Fruit fly (Drosophila melanogaster): ENCODE measurements around the gene Arl1.

Gene Arl1

dm6 chr3L:15940823-15941222, 42.1 kb upstream of the Arl1 start (continued):
- TF ChIP-seq sob (GFP tag; IDR thresholded peaks at IDR 0.05) (no peak), CG2120 (GFP tag; optimal IDR thresholded peaks at IDR 0.05) (peak; percentile 15), CG8290 (GFP tag; optimal IDR thresholded peaks at IDR 0.05) (no peak), CG8290 (tag; optimal IDR thresholded peaks at IDR 0.05) (no peak), CG6683 (GFP tag; optimal IDR thresholded peaks at IDR 0.05) (no peak), pan (optimal IDR thresholded peaks at IDR 0.05) (no peak), pan (GFP tag; optimal IDR thresholded peaks at IDR 0.05 in 1 of 2, IDR thresholded peaks at IDR 0.05 in 1 of 2) (peak in 1 of 2 experiments; percentile 79), Hr51 (GFP tag; optimal IDR thresholded peaks at IDR 0.05) (peak in 1 of 2 experiments; percentile 70), Elba2 (GFP tag; optimal IDR thresholded peaks at IDR 0.05) (no peak), Poxn (GFP tag; IDR thresholded peaks at IDR 0.05) (no peak), CG10431 (GFP tag; optimal IDR thresholded peaks at IDR 0.05) (no peak), CG33213 (GFP tag; optimal IDR thresholded peaks at IDR 0.05) (peak; percentile 17), CG13624 (GFP tag; optimal IDR thresholded peaks at IDR 0.05) (no peak), fd96Cb (tag; optimal IDR thresholded peaks at IDR 0.05) (peak; percentile 73), dimm (GFP tag; IDR thresholded peaks at IDR 0.05) (peak; percentile 63), Antp (GFP tag; optimal IDR thresholded peaks at IDR 0.05) (no peak), Hand (GFP tag; optimal IDR thresholded peaks at IDR 0.05) (no peak), PHDP (tag; optimal IDR thresholded peaks at IDR 0.05) (peak; percentile 67), ac (GFP tag; optimal IDR thresholded peaks at IDR 0.05) (no peak), seq (GFP tag; IDR thresholded peaks at IDR 0.05) (no peak), Hr3 (GFP tag; optimal IDR thresholded peaks at IDR 0.05) (peak; percentile 63), Asciz (GFP tag; optimal IDR thresholded peaks at IDR 0.05) (peak; percentile 34), CHES-1-like (GFP tag; optimal IDR thresholded peaks at IDR 0.05) (no peak), ind (GFP tag; optimal IDR thresholded peaks at IDR 0.05) (peak; percentile 52), CG1602 (GFP tag; optimal IDR thresholded peaks at IDR 0.05) (peak; percentile 56), CG11723 (GFP tag; optimal IDR thresholded peaks at IDR 0.05) (peak; percentile 41), Ets65A (GFP tag) (peak; percentile 94), wor (GFP tag; IDR thresholded peaks at IDR 0.05) (peak; percentile 70), ewg (GFP tag; optimal IDR thresholded peaks at IDR 0.05) (peak; percentile 78), CG18764 (GFP tag; optimal IDR thresholded peaks at IDR 0.05) (peak; percentile 35), CG3407 (GFP tag; optimal IDR thresholded peaks at IDR 0.05) (peak; percentile 24), GATAe (GFP tag; conservative IDR thresholded peaks at IDR 0.05) (no peak), CG1647 (GFP tag; optimal IDR thresholded peaks at IDR 0.05) (peak; percentile 56), E2f1 (GFP tag; IDR thresholded peaks at IDR 0.05) (peak; percentile 44), Sin3A (optimal IDR thresholded peaks at IDR 0.05) (no peak), CG13296 (GFP tag; optimal IDR thresholded peaks at IDR 0.05) (no peak), Ets97D (GFP tag; optimal IDR thresholded peaks at IDR 0.05) (peak; percentile 12), prd (optimal IDR thresholded peaks at IDR 0.05) (no peak), prd (GFP tag; IDR thresholded peaks at IDR 0.05) (peak; percentile 77; the same call in 2 of the 3 replicates), CG13287 (GFP tag; IDR thresholded peaks at IDR 0.05; ENCODE audit: partially characterized antibody) (no peak), CG5180 (GFP tag; optimal IDR thresholded peaks at IDR 0.05) (peak; percentile 87), Doc2 (GFP tag; IDR thresholded peaks at IDR 0.05) (no peak), Gug (GFP tag; IDR thresholded peaks at IDR 0.05) (no peak), aop (GFP tag; IDR thresholded peaks at IDR 0.05) (no peak), CG31388 (GFP tag; optimal IDR thresholded peaks at IDR 0.05) (peak; percentile 48), CG12391 (tag; optimal IDR thresholded peaks at IDR 0.05) (peak; percentile 72), CG14667 (GFP tag; IDR thresholded peaks at IDR 0.05) (peak; percentile 24; the same call in 1 of the 2 replicates), slp2 (GFP tag; optimal IDR thresholded peaks at IDR 0.05) (peak; percentile 26), MBD-R2 (GFP tag; IDR thresholded peaks at IDR 0.05) (no peak), E2f2 (GFP tag; IDR thresholded peaks at IDR 0.05) (peak; percentile 40; the same call in 1 of the 2 replicates), scrt (GFP tag; optimal IDR thresholded peaks at IDR 0.05) (no peak), CG13894 (tag; optimal IDR thresholded peaks at IDR 0.05) (no peak)
